Fruit fly (Drosophila melanogaster): ENCODE measurements around the gene CG5516.
A peak's percentile ranks its signal among the peaks of the same experiment; 100 is the strongest.

The CG5516 gene

dm6 chr3R:15963690-15964281, at the start of gene CG5516, which contains the start of gene CG4287:
Gene CG5516 (plus strand): TSS chr3R:15963884.
Gene CG4287 (minus strand): TSS chr3R:15963867.
- TF ChIP-seq vri (GFP tag; optimal IDR thresholded peaks at IDR 0.05) (no peak), esn (GFP tag; optimal IDR thresholded peaks at IDR 0.05) (peak; percentile 65), cyc (GFP tag; optimal IDR thresholded peaks at IDR 0.05) (peak; percentile 13), dsx (GFP tag; optimal IDR thresholded peaks at IDR 0.05; ENCODE audit: poor library complexity, severe bottlenecking) (peak; percentile 41), Hr4 (GFP tag; optimal IDR thresholded peaks at IDR 0.05) (peak; percentile 11), svp (GFP tag) (peak; percentile 42), CG6792 (GFP tag; optimal IDR thresholded peaks at IDR 0.05) (no peak)

DNA sequence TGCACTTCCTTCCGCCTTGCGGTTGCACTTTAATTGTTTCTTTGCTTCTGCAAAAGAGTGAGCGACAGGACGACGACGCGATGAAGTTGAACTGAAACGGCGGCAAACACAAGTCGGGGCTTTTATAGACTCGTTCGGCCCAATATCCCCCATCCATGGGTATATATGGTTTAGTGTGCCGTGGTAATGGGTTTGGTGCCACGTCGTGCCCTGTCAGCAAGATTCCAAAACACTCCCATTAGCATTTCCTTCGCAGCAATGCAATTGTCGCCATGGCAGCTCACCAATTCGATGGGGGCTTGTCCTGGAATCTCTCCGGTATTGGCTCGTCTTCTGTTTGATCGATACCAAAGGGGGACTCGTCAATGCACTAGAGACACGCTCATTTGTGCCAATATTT, 45.8 kb upstream of the CG5516 start, which contains the start of gene CG45105:
TSS of gene CG45105 (minus strand) at position 101 of the 400 bp plus-strand sequence.
- no peak for TF ChIP-seq CG15336 (GFP tag; IDR thresholded peaks at IDR 0.05)
- no peak for TF ChIP-seq Hr39 (GFP tag; optimal IDR thresholded peaks at IDR 0.05)
- no peak for TF ChIP-seq CG6163 (GFP tag; IDR thresholded peaks at IDR 0.05)
- no peak for TF ChIP-seq OdsH (GFP tag; optimal IDR thresholded peaks at IDR 0.05)
- TF ChIP-seq CG4318 (GFP tag; optimal IDR thresholded peaks at IDR 0.05), result no peak
- TF ChIP-seq Blimp-1 (GFP tag; optimal IDR thresholded peaks at IDR 0.05), result no peak
- TF ChIP-seq CG11294 (GFP tag; IDR thresholded peaks at IDR 0.05), result no peak
- TF ChIP-seq CG6792 (GFP tag; optimal IDR thresholded peaks at IDR 0.05), result no peak
- TF ChIP-seq Met (GFP tag; optimal IDR thresholded peaks at IDR 0.05), result no peak
- no peak for TF ChIP-seq CG8632 (GFP tag; optimal IDR thresholded peaks at IDR 0.05)
- no peak for TF ChIP-seq lz (GFP tag; optimal IDR thresholded peaks at IDR 0.05)
- TF ChIP-seq Sox102F (GFP tag; optimal IDR thresholded peaks at IDR 0.05), result no peak
- no peak for TF ChIP-seq fd59A (GFP tag; optimal IDR thresholded peaks at IDR 0.05)
- no peak for TF ChIP-seq CG31627 (GFP tag; optimal IDR thresholded peaks at IDR 0.05)

DNA sequence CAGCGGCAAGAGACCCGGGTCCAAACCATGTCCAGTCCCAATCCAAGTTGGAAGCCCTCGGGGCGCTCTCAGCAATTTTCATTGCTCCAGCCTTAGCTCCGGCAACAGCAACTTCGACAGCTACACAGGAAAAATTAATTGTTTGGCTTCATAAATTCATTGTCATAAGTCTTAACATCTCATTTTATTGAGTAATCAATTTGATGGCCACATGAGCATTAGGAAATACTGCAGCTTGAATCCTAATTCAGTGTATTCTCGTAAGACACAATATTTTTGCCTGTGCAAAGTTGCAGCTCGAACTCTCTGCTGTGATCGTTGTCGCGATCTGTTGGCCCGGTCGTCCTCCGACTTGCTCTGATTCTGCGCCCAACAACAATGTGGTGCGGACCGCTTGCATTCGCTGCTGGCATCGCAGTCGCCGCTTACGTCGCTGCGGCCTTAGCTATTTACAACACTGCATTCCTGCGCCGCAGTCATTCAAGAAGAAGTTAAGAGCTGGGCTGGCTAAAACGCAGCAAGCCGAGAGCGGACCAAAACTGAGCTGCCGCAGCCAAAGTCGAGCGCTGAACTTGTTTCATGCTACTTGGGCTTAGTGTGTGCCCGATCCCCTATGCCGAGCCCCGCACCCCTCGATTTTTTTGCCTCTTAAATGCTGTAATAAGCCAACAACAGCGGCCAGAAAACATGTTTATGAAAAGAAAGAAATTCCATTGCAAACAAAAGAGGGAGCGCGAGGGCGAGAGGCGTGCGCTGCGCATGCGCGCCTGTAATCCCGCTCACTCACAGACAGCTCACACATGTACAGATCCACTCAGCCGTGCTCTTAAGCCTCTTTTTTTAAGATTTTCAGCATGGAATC, 44.1 kb upstream of the CG5516 start:
- TF ChIP-seq fd85E (GFP tag; optimal IDR thresholded peaks at IDR 0.05) (peak; percentile 90), achi (GFP tag; optimal IDR thresholded peaks at IDR 0.05) (peak; percentile 96), CG8319 (GFP tag; optimal IDR thresholded peaks at IDR 0.05) (peak; percentile 94), CG10669 (GFP tag; optimal IDR thresholded peaks at IDR 0.05) (peak; percentile 96), CG32006 (GFP tag; optimal IDR thresholded peaks at IDR 0.05) (peak; percentile 94), svp (GFP tag) (peak; percentile 99), Met (GFP tag; optimal IDR thresholded peaks at IDR 0.05) (peak; percentile 98), CG6792 (GFP tag; optimal IDR thresholded peaks at IDR 0.05) (peak; percentile 97), topi (GFP tag; optimal IDR thresholded peaks at IDR 0.05) (peak; percentile 97), spab (GFP tag; optimal IDR thresholded peaks at IDR 0.05) (peak; percentile 93), esn (GFP tag; optimal IDR thresholded peaks at IDR 0.05) (peak; percentile 98), CG31627 (GFP tag; optimal IDR thresholded peaks at IDR 0.05) (peak; percentile 97), CG6808 (GFP tag; optimal IDR thresholded peaks at IDR 0.05) (peak; percentile 85), CG4318 (GFP tag; optimal IDR thresholded peaks at IDR 0.05) (peak; percentile 88), Sox102F (GFP tag; optimal IDR thresholded peaks at IDR 0.05) (peak; percentile 95), fd59A (GFP tag; optimal IDR thresholded peaks at IDR 0.05) (peak; percentile 92), Hr4 (GFP tag; optimal IDR thresholded peaks at IDR 0.05) (peak; percentile 93), Smox (GFP tag; optimal IDR thresholded peaks at IDR 0.05) (peak; percentile 96), Sox15 (GFP tag; optimal IDR thresholded peaks at IDR 0.05) (peak; percentile 95), Eip78C (GFP tag) (peak; percentile 99), cyc (GFP tag; optimal IDR thresholded peaks at IDR 0.05) (peak; percentile 97), lz (GFP tag; optimal IDR thresholded peaks at IDR 0.05) (peak; percentile 96), Eip75B (GFP tag; optimal IDR thresholded peaks at IDR 0.05) (peak; percentile 98), eg (GFP tag; IDR thresholded peaks at IDR 0.05) (peak; percentile 95), salr (GFP tag; optimal IDR thresholded peaks at IDR 0.05) (peak; percentile 94 to 95), CG10631 (GFP tag; optimal IDR thresholded peaks at IDR 0.05) (peak; percentile 96), CG6276 (GFP tag; optimal IDR thresholded peaks at IDR 0.05) (peak; percentile 89), OdsH (GFP tag; optimal IDR thresholded peaks at IDR 0.05) (peak; percentile 97), CG11294 (GFP tag; IDR thresholded peaks at IDR 0.05) (peak; percentile 84), Hr39 (GFP tag; optimal IDR thresholded peaks at IDR 0.05) (peak; percentile 98), CG8119 (GFP tag; IDR thresholded peaks at IDR 0.05) (peak; percentile 94), pdm3 (GFP tag; optimal IDR thresholded peaks at IDR 0.05) (peak; percentile 98), Ets96B (tag; optimal IDR thresholded peaks at IDR 0.05) (peak; percentile 96), CG6854 (GFP tag; optimal IDR thresholded peaks at IDR 0.05) (peak; percentile 90), CG6163 (GFP tag; IDR thresholded peaks at IDR 0.05) (peak; percentile 98), Eip93F (GFP tag; optimal IDR thresholded peaks at IDR 0.05) (peak; percentile 92), CG8632 (GFP tag; optimal IDR thresholded peaks at IDR 0.05) (peak; percentile 95)

Measured in whole organism, prepupa.